Worm (Caenorhabditis elegans) whole organism, L4 larva: ENCODE data around the gene oat-1.
A peak's percentile ranks its signal among the peaks of the same experiment; 100 is the strongest.

Source experiments
- F26F4.8 ChIP-seq: fragments of 200-800 bp; sonication (Bioruptor generic); conservative IDR thresholded peaks from 2 replicates; pipeline ENCODE4 v1.3.6; 2022; ENCODE audit warnings: missing genetic modification characterization, missing compliant biosample characterization
- R02D3.7 ChIP-seq: fragments of 150-350 bp; sonication (generic microtip); optimal IDR thresholded peaks from 3 replicates; lab custom pipeline; 2014; ENCODE audit warnings: missing biosample characterization, missing genetic modification characterization
- T26A8.4 ChIP-seq: fragments of 200-800 bp; sonication (Bioruptor generic); IDR thresholded peaks from 2 replicates; pipeline ENCODE4 v1.3.6; 2022; ENCODE audit warnings: missing genetic modification characterization, missing compliant biosample characterization
- ZK337.2 ChIP-seq: fragments of 200-800 bp; sonication (Bioruptor generic); IDR thresholded peaks from 2 replicates; pipeline ENCODE4 v1.3.6; 2022; ENCODE audit warnings: missing genetic modification reagents, missing genetic modification characterization, missing compliant biosample characterization
- aha-1 ChIP-seq: fragments of 150-350 bp; peaks from one replicate; lab custom pipeline; 2014; ENCODE audit warnings: missing biosample characterization, missing genetic modification characterization
- ama-1 ChIP-seq: fragments of 150-350 bp; optimal IDR thresholded peaks from 2 replicates; lab custom pipeline; 2014; ENCODE audit warnings: inconsistent platforms, mixed read lengths
- ceh-20 ChIP-seq: fragments of 200-800 bp; sonication (Bioruptor generic); IDR thresholded peaks from 2 replicates; pipeline ENCODE4 v1.3.6; 2022; ENCODE audit warnings: missing genetic modification reagents, missing genetic modification characterization, missing compliant biosample characterization
- cey-2 ChIP-seq: sonication (generic microtip); optimal IDR thresholded peaks from 3 replicates; lab custom pipeline; 2017; ENCODE audit warnings: missing genetic modification characterization, mild to moderate bottlenecking, missing compliant biosample characterization, antibody characterized with exemption, borderline replicate concordance; ENCODE audit not compliant: insufficient read depth
- ctbp-1 ChIP-seq: fragments of 200-800 bp; sonication (Bioruptor generic); IDR thresholded peaks from 2 replicates; pipeline ENCODE4 v1.3.6; 2022; ENCODE audit warnings: missing genetic modification reagents, missing genetic modification characterization, missing compliant biosample characterization
- daf-16 ChIP-seq, 3 experiments: sonication (generic microtip); optimal IDR thresholded peaks; 2 replicates each; lab custom pipeline; 2016 to 2017; ENCODE audit warnings: missing genetic modification characterization in 3 of 3, missing genetic modification reagents in 3 of 3, mild to moderate bottlenecking in 2 of 3, missing compliant biosample characterization in 2 of 3, missing biosample characterization in 1 of 3, moderate library complexity in 1 of 3
- daf-19 ChIP-seq: fragments of 200-800 bp; sonication (Bioruptor generic); conservative IDR thresholded peaks from 2 replicates; pipeline ENCODE4 v1.3.6; 2022; ENCODE audit warnings: missing genetic modification characterization, missing compliant biosample characterization
- dmd-6 ChIP-seq: fragments of 200-800 bp; sonication (Bioruptor generic); IDR thresholded peaks from 2 replicates; pipeline ENCODE4 v1.3.6; 2022; ENCODE audit warnings: missing genetic modification reagents, missing genetic modification characterization, missing compliant biosample characterization
- dmd-8 ChIP-seq: fragments of 200-800 bp; sonication (Bioruptor generic); IDR thresholded peaks from 2 replicates; pipeline ENCODE4 v1.3.6; 2022; ENCODE audit warnings: missing genetic modification characterization, missing compliant biosample characterization
- dpl-1 ChIP-seq: fragments of 150-350 bp; optimal IDR thresholded peaks from 2 replicates; lab custom pipeline; 2014; ENCODE audit warnings: missing biosample characterization, missing genetic modification reagents, missing genetic modification characterization
- duxl-1 ChIP-seq: sonication (generic microtip); optimal IDR thresholded peaks from 2 replicates; lab custom pipeline; 2016; ENCODE audit warnings: mild to moderate bottlenecking, missing genetic modification characterization, moderate library complexity, missing compliant biosample characterization; ENCODE audit not compliant: poor library complexity
- fkh-10 ChIP-seq: fragments of 150-350 bp; optimal IDR thresholded peaks from 2 replicates; lab custom pipeline; 2014; ENCODE audit warnings: missing biosample characterization, missing genetic modification reagents, missing genetic modification characterization
- gei-8 ChIP-seq: fragments of 200-800 bp; sonication (Bioruptor generic); optimal IDR thresholded peaks from 2 replicates; lab custom pipeline; 2018; ENCODE audit warnings: mild to moderate bottlenecking, missing genetic modification characterization, missing compliant biosample characterization
- hif-1 ChIP-seq, 2 experiments: sonication (generic microtip); optimal IDR thresholded peaks; 2 replicates each; lab custom pipeline; 2016 to 2017; ENCODE audit warnings: missing compliant biosample characterization in 2 of 2, missing genetic modification characterization in 2 of 2, missing genetic modification reagents in 2 of 2, missing genotype in 2 of 2, mild to moderate bottlenecking in 1 of 2
- hlh-11 ChIP-seq: fragments of 200-800 bp; sonication (Bioruptor generic); optimal IDR thresholded peaks from 2 replicates; lab custom pipeline; 2018; ENCODE audit warnings: mild to moderate bottlenecking, missing genetic modification characterization, missing compliant biosample characterization
- hlh-30 ChIP-seq: sonication (generic microtip); optimal IDR thresholded peaks from 2 replicates; lab custom pipeline; 2017; ENCODE audit warnings: antibody characterized with exemption, mild to moderate bottlenecking, missing genetic modification characterization, missing compliant biosample characterization; ENCODE audit not compliant: insufficient read depth
- hmg-1.1 ChIP-seq: fragments of 200-800 bp; sonication (Bioruptor generic); IDR thresholded peaks from 2 replicates; pipeline ENCODE4 v1.3.6; 2022; ENCODE audit warnings: missing genetic modification reagents, missing genetic modification characterization, missing compliant biosample characterization
- lin-13 ChIP-seq: fragments of 150-350 bp; optimal IDR thresholded peaks from 2 replicates; lab custom pipeline; 2014; ENCODE audit warnings: missing biosample characterization, missing genetic modification reagents, missing genetic modification characterization
- lin-29 ChIP-seq: fragments of 200-800 bp; sonication (Bioruptor generic); IDR thresholded peaks from 2 replicates; pipeline ENCODE4 v1.3.6; 2022; ENCODE audit warnings: missing genetic modification reagents, missing genetic modification characterization, missing compliant biosample characterization
- lir-3 ChIP-seq: sonication (generic microtip); optimal IDR thresholded peaks from 2 replicates; lab custom pipeline; 2016; ENCODE audit warnings: mild to moderate bottlenecking, missing genetic modification characterization, missing compliant biosample characterization
- mdl-1 ChIP-seq, 2 experiments: fragments of 150-350 bp in 1 of 2; sonication (generic microtip) in 1 of 2; optimal IDR thresholded peaks; 2 replicates each; lab custom pipeline; 2014 to 2017; ENCODE audit warnings: missing biosample characterization in 2 of 2, missing genetic modification characterization in 2 of 2
- mdt-29 ChIP-seq: fragments of 200-800 bp; sonication (Bioruptor generic); IDR thresholded peaks from 2 replicates; pipeline ENCODE4 v1.3.6; 2022; ENCODE audit warnings: missing genetic modification reagents, missing genetic modification characterization, missing compliant biosample characterization
- mxl-3 ChIP-seq: fragments of 200-800 bp; sonication (Bioruptor generic); optimal IDR thresholded peaks from 2 replicates; lab custom pipeline; 2018; ENCODE audit warnings: mild to moderate bottlenecking, missing genetic modification characterization, missing compliant biosample characterization
- nhr-28 ChIP-seq: fragments of 150-350 bp; optimal IDR thresholded peaks from 2 replicates; lab custom pipeline; 2014; ENCODE audit warnings: missing biosample characterization, missing genetic modification characterization
- nhr-42 ChIP-seq: fragments of 200-800 bp; sonication (Bioruptor generic); IDR thresholded peaks from 2 replicates; pipeline ENCODE4 v1.3.6; 2022; ENCODE audit warnings: missing genetic modification characterization, missing compliant biosample characterization
- nhr-77 ChIP-seq: fragments of 150-350 bp; optimal IDR thresholded peaks from 2 replicates; lab custom pipeline; 2014; ENCODE audit warnings: missing biosample characterization, missing genetic modification characterization
- php-3 ChIP-seq: fragments of 200-800 bp; sonication (Bioruptor generic); IDR thresholded peaks from 2 replicates; pipeline ENCODE4 v1.3.6; 2022; ENCODE audit warnings: missing genetic modification reagents, missing genetic modification characterization, missing compliant biosample characterization
- pqm-1 ChIP-seq: sonication (generic microtip); optimal IDR thresholded peaks from 2 replicates; lab custom pipeline; 2017; ENCODE audit warnings: missing biosample characterization, missing genetic modification characterization
- saeg-2 ChIP-seq: fragments of 200-800 bp; sonication (Bioruptor generic); IDR thresholded peaks from 2 replicates; pipeline ENCODE4 v1.3.6; 2022; ENCODE audit warnings: missing genetic modification reagents, missing genetic modification characterization, missing compliant biosample characterization
- sdz-12 ChIP-seq: fragments of 200-800 bp; sonication (Bioruptor generic); optimal IDR thresholded peaks from 2 replicates; lab custom pipeline; 2018; ENCODE audit warnings: mild to moderate bottlenecking, missing genetic modification characterization, missing compliant biosample characterization
- skn-1 ChIP-seq: fragments of 150-350 bp; optimal IDR thresholded peaks from 2 replicates; lab custom pipeline; 2014; ENCODE audit warnings: missing biosample characterization, missing genetic modification characterization
- unc-39 ChIP-seq: sonication (generic microtip); optimal IDR thresholded peaks from 2 replicates; lab custom pipeline; 2017; ENCODE audit warnings: missing biosample characterization, missing genetic modification characterization
- unc-62 ChIP-seq, 3 experiments: fragments of 150-350 bp in 1 of 3; sonication (generic microtip); optimal IDR thresholded peaks in 2 of 3; peaks in 1 of 3; 1 replicate in 1 of 3; 2 replicates in 2 of 3; lab custom pipeline; 2014 to 2017; ENCODE audit warnings: missing biosample characterization in 3 of 3, missing genetic modification characterization in 3 of 3, missing genetic modification reagents in 3 of 3, missing genotype in 1 of 3
- vab-7 ChIP-seq: fragments of 200-800 bp; sonication (Bioruptor generic); IDR thresholded peaks from 2 replicates; pipeline ENCODE4 v1.3.6; 2022; ENCODE audit warnings: missing genetic modification reagents, missing genetic modification characterization, missing compliant biosample characterization
- zip-11 ChIP-seq: fragments of 200-800 bp; sonication (Bioruptor generic); IDR thresholded peaks from 2 replicates; pipeline ENCODE4 v1.3.6; 2022; ENCODE audit warnings: missing genetic modification characterization, missing compliant biosample characterization

oat-1 gene

ce11 chrIV:8463716-8464115 lies 8.7 kb downstream of the oat-1 start, which contains the start of gene str-176:
Gene str-176 (minus strand): TSS chrIV:8463816.
- no peak for TF ChIP-seq nhr-28 (tag; lab: Kevin White, UChicago)
- no peak for TF ChIP-seq hif-1 (tag; optimal IDR thresholded peaks at IDR 0.05; lab: Kevin White, UChicago)
- no peak for TF ChIP-seq R02D3.7 (tag; lab: Kevin White, UChicago)
- TF ChIP-seq nhr-42 = no peak
- no peak for TF ChIP-seq nhr-77
- TF ChIP-seq mxl-3 (GFP tag; lab: Kevin White, UChicago) = no peak
- TF ChIP-seq fkh-10 (GFP tag; lab: Kevin White, UChicago) = no peak
- TF ChIP-seq dpl-1 (GFP tag; lab: Kevin White, UChicago) = no peak

DNA sequence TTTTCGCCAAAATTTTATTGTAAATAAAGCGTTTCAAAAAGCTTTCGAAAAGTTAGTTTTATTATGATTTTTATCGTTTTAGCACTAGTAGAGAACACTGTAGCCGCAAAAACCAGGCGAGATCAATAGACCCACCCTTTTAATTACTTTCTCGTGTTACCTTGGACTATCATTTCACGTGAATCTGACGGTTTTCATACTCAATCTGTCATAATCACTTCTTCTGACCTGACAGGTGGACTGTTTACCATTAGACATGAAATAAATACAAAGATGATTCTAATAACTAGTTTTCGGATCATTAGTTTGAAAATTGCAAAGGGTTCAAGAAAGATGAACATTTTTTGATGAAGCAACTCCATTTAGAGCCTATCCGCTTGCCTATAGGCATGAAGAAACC lies 9.3 kb downstream of the oat-1 start:
- TF ChIP-seq dmd-6 (GFP tag; lab: Robert Waterston, UW) (0 out of 2 replicates have a peak, but pooled peaks have one; percentile 9), hif-1 (tag; optimal IDR thresholded peaks at IDR 0.05; lab: Kevin White, UChicago) (no peak), mdl-1 (tag; optimal IDR thresholded peaks at IDR 0.05; lab: Kevin White, UChicago) (peak in 1 of 2 experiments; percentile 84), mdt-29 (GFP tag; lab: Robert Waterston, UW) (no peak), hlh-11 (tag; lab: Kevin White, UChicago) (peak; percentile 24), nhr-28 (tag; lab: Kevin White, UChicago) (peak; percentile 68), ceh-20 (GFP tag; lab: Robert Waterston, UW) (peak; percentile 60; the same call in 1 of the 2 replicates), hlh-30 (tag; lab: Kevin White, UChicago) (peak; percentile 58), hmg-1.1 (GFP tag; lab: Robert Waterston, UW) (no peak), unc-62 (GFP tag; optimal IDR thresholded peaks at IDR 0.05 in 1 of 2; lab: Kevin White, UChicago) (peak in 1 of 2 experiments; percentile 100), unc-62 (tag; optimal IDR thresholded peaks at IDR 0.05; lab: Kevin White, UChicago) (no peak), aha-1 (peak; percentile 39)

DNA sequence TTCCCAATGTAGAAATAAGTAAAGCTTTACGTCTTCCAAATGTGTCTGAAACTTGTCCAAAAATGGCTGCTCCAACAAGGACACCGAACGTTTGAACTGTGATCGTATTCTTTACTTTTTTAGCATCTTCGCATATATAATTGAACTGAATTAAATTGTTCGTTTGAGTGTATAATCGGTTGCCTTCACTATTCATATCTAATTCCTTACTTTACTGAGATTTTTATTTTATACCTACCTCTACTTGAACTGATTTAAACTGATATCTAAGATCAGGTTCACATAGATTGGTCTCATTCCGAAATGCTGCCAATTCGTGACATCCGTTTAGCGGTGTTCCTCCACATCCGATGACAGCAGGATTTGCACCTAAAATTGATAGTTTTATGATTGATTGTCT lies 10.0 kb downstream of the oat-1 start:
- TF ChIP-seq duxl-1 (tag; lab: Kevin White, UChicago) = no peak
- TF ChIP-seq daf-19 (GFP tag; lab: Robert Waterston, UW) = no peak
- peak in 1 of 2 experiments; percentile 54 for TF ChIP-seq unc-62 (GFP tag; optimal IDR thresholded peaks at IDR 0.05 in 1 of 2; lab: Kevin White, UChicago)
- no peak for TF ChIP-seq unc-62 (tag; optimal IDR thresholded peaks at IDR 0.05; lab: Kevin White, UChicago)
- no peak for TF ChIP-seq aha-1
- no peak for TF ChIP-seq T26A8.4 (GFP tag; lab: Robert Waterston, UW)
- TF ChIP-seq hmg-1.1 (GFP tag; lab: Robert Waterston, UW) = no peak

DNA sequence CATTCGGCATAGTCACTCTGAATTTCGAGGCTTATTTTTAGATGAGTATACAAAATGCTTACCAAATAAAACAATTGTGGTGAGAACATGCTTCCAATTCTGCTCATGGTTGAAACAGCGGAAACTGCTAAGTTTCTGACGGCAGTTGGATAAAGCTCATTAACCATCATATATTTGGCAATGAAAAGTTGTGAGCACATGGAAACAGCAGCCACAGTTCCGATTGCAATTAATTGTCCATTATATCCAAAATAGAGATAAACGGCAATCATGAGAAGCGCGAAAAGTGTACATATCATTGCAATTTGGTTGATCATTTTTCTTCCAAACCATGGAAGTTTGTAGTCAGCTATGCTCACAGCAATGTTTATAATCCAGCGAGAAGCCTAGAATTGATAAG lies 11.2 kb downstream of the oat-1 start:
- TF ChIP-seq F26F4.8 (GFP tag; lab: Robert Waterston, UW) (no peak), vab-7 (GFP tag; lab: Robert Waterston, UW) (no peak), lir-3 (tag; lab: Kevin White, UChicago) (no peak), unc-62 (GFP tag; optimal IDR thresholded peaks at IDR 0.05 in 1 of 2; lab: Kevin White, UChicago) (peak in 1 of 2 experiments; percentile 96), unc-62 (tag; optimal IDR thresholded peaks at IDR 0.05; lab: Kevin White, UChicago) (no peak), daf-16 (GFP tag; optimal IDR thresholded peaks at IDR 0.05; lab: Kevin White, UChicago) (no peak), daf-16 (tag; optimal IDR thresholded peaks at IDR 0.05; lab: Kevin White, UChicago) (no peak)

DNA sequence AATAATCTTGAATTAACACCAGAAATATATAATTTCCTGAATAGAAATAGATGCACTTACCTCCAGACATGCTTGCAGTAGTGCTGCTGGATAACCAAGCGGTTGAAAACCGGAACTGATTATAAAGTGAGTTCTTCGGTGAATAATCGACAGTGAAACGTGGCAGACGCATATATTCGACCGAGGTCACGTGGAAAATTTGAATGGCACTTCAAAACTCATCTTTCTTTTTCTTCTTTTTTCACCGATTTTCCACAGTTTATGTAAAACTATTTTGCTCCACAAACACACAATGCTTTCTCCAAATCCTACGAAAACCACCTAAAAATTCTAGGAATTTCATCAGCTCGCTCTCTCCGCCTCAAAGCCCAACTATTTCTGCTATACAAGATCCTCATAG lies 12.2 kb downstream of the oat-1 start, which contains the start of gene ant-1.4:
Gene ant-1.4 (minus strand): TSS at position 101 of the 400 bp plus-strand sequence.
- TF ChIP-seq php-3 (no peak), lin-13 (GFP tag; lab: Kevin White, UChicago) (no peak), ctbp-1 (GFP tag; lab: Robert Waterston, UW) (no peak), sdz-12 (GFP tag; lab: Kevin White, UChicago) (no peak), unc-39 (tag; lab: Kevin White, UChicago) (no peak), zip-11 (no peak), ZK337.2 (no peak), mdt-29 (GFP tag; lab: Robert Waterston, UW) (no peak), saeg-2 (GFP tag; lab: Robert Waterston, UW) (no peak), dmd-8 (GFP tag; lab: Robert Waterston, UW) (no peak), skn-1 (tag; lab: Kevin White, UChicago) (no peak), lin-29 (no peak), nhr-42 (no peak), pqm-1 (no peak), ama-1 (lab: Kevin White, UChicago) (no peak), unc-62 (GFP tag; optimal IDR thresholded peaks at IDR 0.05 in 1 of 2; lab: Kevin White, UChicago) (no peak), unc-62 (tag; optimal IDR thresholded peaks at IDR 0.05; lab: Kevin White, UChicago) (no peak), gei-8 (GFP tag; lab: Kevin White, UChicago) (no peak), cey-2 (tag; lab: Kevin White, UChicago) (no peak), dmd-6 (GFP tag; lab: Robert Waterston, UW) (no peak), daf-19 (GFP tag; lab: Robert Waterston, UW) (no peak)
